Fruit fly (Drosophila melanogaster): ENCODE data around the gene Cox17.

Gene Cox17

dm6 chrX:15048713-15049112, 35.8 kb downstream of the Cox17 start:
- TF ChIP-seq zfh2 (GFP tag; optimal IDR thresholded peaks at IDR 0.05) (no peak), CG11504 (tag; optimal IDR thresholded peaks at IDR 0.05) (no peak), bbx (GFP tag; IDR thresholded peaks at IDR 0.05; ENCODE audit: partially characterized antibody) (no peak), pros (GFP tag; optimal IDR thresholded peaks at IDR 0.05) (peak; percentile 77), ftz-f1 (GFP tag; optimal IDR thresholded peaks at IDR 0.05) (peak; percentile 88), CG12155 (GFP tag; optimal IDR thresholded peaks at IDR 0.05) (no peak), GATAe (GFP tag; conservative IDR thresholded peaks at IDR 0.05) (peak; percentile 86), Chrac-16 (GFP tag; optimal IDR thresholded peaks at IDR 0.05) (no peak), phol (tag; optimal IDR thresholded peaks at IDR 0.05) (no peak), emc (GFP tag; optimal IDR thresholded peaks at IDR 0.05) (no peak), CG6813 (GFP tag; optimal IDR thresholded peaks at IDR 0.05) (no peak), z (GFP tag; IDR thresholded peaks at IDR 0.05) (peak; percentile 55; the same call in 2 of the 3 replicates), CG15601 (tag; optimal IDR thresholded peaks at IDR 0.05) (no peak), dpn (GFP tag; optimal IDR thresholded peaks at IDR 0.05) (no peak), sug (tag; optimal IDR thresholded peaks at IDR 0.05) (peak; percentile 26), CG34376 (GFP tag; optimal IDR thresholded peaks at IDR 0.05) (peak; percentile 62), lov (optimal IDR thresholded peaks at IDR 0.05) (no peak), lov (GFP tag; IDR thresholded peaks at IDR 0.05) (no peak), CG15011 (GFP tag; optimal IDR thresholded peaks at IDR 0.05) (no peak), CG6689 (GFP tag; IDR thresholded peaks at IDR 0.05) (no peak), sob (GFP tag; IDR thresholded peaks at IDR 0.05) (no peak), her (GFP tag; optimal IDR thresholded peaks at IDR 0.05) (no peak), Med (GFP tag) (peak; percentile 22), zen2 (GFP tag; IDR thresholded peaks at IDR 0.05; ENCODE audit: partially characterized antibody) (no peak), CG12744 (GFP tag; optimal IDR thresholded peaks at IDR 0.05) (no peak), CG6175 (GFP tag; IDR thresholded peaks at IDR 0.05) (no peak), az2 (GFP tag; optimal IDR thresholded peaks at IDR 0.05) (no peak), NFAT (GFP tag; IDR thresholded peaks at IDR 0.05) (no peak), mirr (GFP tag; optimal IDR thresholded peaks at IDR 0.05) (peak; percentile 39), Dad (GFP tag; optimal IDR thresholded peaks at IDR 0.05) (no peak), CG4424 (GFP tag; optimal IDR thresholded peaks at IDR 0.05) (no peak), mld (GFP tag; IDR thresholded peaks at IDR 0.05; ENCODE audit: partially characterized antibody) (no peak), ro (GFP tag; IDR thresholded peaks at IDR 0.05) (no peak), Atf6 (GFP tag; IDR thresholded peaks at IDR 0.05) (no peak), CG2712 (tag; optimal IDR thresholded peaks at IDR 0.05) (no peak), repo (GFP tag; optimal IDR thresholded peaks at IDR 0.05) (no peak), grn (GFP tag; optimal IDR thresholded peaks at IDR 0.05) (peak; percentile 36), btn (GFP tag; optimal IDR thresholded peaks at IDR 0.05) (no peak), CG6654 (GFP tag; optimal IDR thresholded peaks at IDR 0.05) (no peak), Jarid2 (GFP tag; optimal IDR thresholded peaks at IDR 0.05) (no peak), exex (tag; optimal IDR thresholded peaks at IDR 0.05) (peak; percentile 52), CG16779 (GFP tag; IDR thresholded peaks at IDR 0.05) (no peak), Rfx (GFP tag; IDR thresholded peaks at IDR 0.05) (no peak), CG10959 (GFP tag; IDR thresholded peaks at IDR 0.05) (no peak), D19A (tag; optimal IDR thresholded peaks at IDR 0.05) (no peak), pfk (GFP tag; optimal IDR thresholded peaks at IDR 0.05) (peak; percentile 10), CG10543 (GFP tag; optimal IDR thresholded peaks at IDR 0.05) (peak; percentile 52), bab2 (GFP tag; optimal IDR thresholded peaks at IDR 0.05) (no peak), CG16815 (GFP tag; optimal IDR thresholded peaks at IDR 0.05) (no peak), CG7786 (GFP tag; optimal IDR thresholded peaks at IDR 0.05) (no peak), chinmo (GFP tag; IDR thresholded peaks at IDR 0.05; ENCODE audit: partially characterized antibody) (peak; percentile 78; the same call in 1 of the 4 replicates), Dfd (GFP tag; optimal IDR thresholded peaks at IDR 0.05) (no peak)

Measured in whole organism, embryonic.